Fruit fly (Drosophila melanogaster): ENCODE measurements around the gene ppk31.

ppk31 gene

dm6 chr3R:27129580-27130385, 33.1 kb upstream of the ppk31 start (continued):
- TF ChIP-seq CG30431 (GFP tag; optimal IDR thresholded peaks at IDR 0.05) (no peak), CG14441 (GFP tag; IDR thresholded peaks at IDR 0.05) (peak; percentile 25; the same call in 1 of the 2 replicates), MTF-1 (GFP tag; optimal IDR thresholded peaks at IDR 0.05; ENCODE audit: borderline replicate concordance) (no peak), yki (optimal IDR thresholded peaks at IDR 0.05) (no peak), CG42726 (GFP tag; IDR thresholded peaks at IDR 0.05; ENCODE audit: partially characterized antibody) (no peak), lab (GFP tag; optimal IDR thresholded peaks at IDR 0.05) (peak; percentile 25), p53 (GFP tag; optimal IDR thresholded peaks at IDR 0.05) (no peak), Hmr (GFP tag; optimal IDR thresholded peaks at IDR 0.05) (no peak)

- TF ChIP-seq CG14965 (GFP tag; optimal IDR thresholded peaks at IDR 0.05; ENCODE audit: borderline replicate concordance) (no peak), CG10267 (tag; optimal IDR thresholded peaks at IDR 0.05) (no peak), sug (tag; optimal IDR thresholded peaks at IDR 0.05) (no peak), nerfin-1 (tag; optimal IDR thresholded peaks at IDR 0.05) (no peak), Doc3 (GFP tag; IDR thresholded peaks at IDR 0.05; ENCODE audit: partially characterized antibody) (no peak), CG6254 (GFP tag; optimal IDR thresholded peaks at IDR 0.05) (no peak), ftz-f1 (GFP tag; optimal IDR thresholded peaks at IDR 0.05) (peak; percentile 63), lab (GFP tag; optimal IDR thresholded peaks at IDR 0.05) (peak; percentile 11), vvl (GFP tag; IDR thresholded peaks at IDR 0.05) (0 out of 2 replicates have a peak, but pooled peaks have one; percentile 11), CG10565 (GFP tag; optimal IDR thresholded peaks at IDR 0.05) (no peak), Adf1 (GFP tag; IDR thresholded peaks at IDR 0.05) (peak; percentile 36; the same call in 1 of the 2 replicates), crc (GFP tag; optimal IDR thresholded peaks at IDR 0.05) (no peak), CG12236 (GFP tag; optimal IDR thresholded peaks at IDR 0.05) (no peak), toy (GFP tag; IDR thresholded peaks at IDR 0.05) (no peak), CG10543 (GFP tag; optimal IDR thresholded peaks at IDR 0.05) (peak; percentile 37), fd3F (GFP tag; optimal IDR thresholded peaks at IDR 0.05) (no peak), chinmo (GFP tag; IDR thresholded peaks at IDR 0.05; ENCODE audit: partially characterized antibody) (peak; percentile 60; the same call in 2 of the 4 replicates), CG15514 (GFP tag; optimal IDR thresholded peaks at IDR 0.05) (no peak), CG12769 (tag; optimal IDR thresholded peaks at IDR 0.05) (peak; percentile 65), CG6854 (GFP tag; optimal IDR thresholded peaks at IDR 0.05) (no peak), Hmx (GFP tag; optimal IDR thresholded peaks at IDR 0.05) (no peak), ro (GFP tag; IDR thresholded peaks at IDR 0.05) (no peak), otp (GFP tag; IDR thresholded peaks at IDR 0.05) (0 out of 3 replicates have a peak, but pooled peaks have one; percentile 17), CG7839 (tag; optimal IDR thresholded peaks at IDR 0.05) (no peak), Dbx (GFP tag; IDR thresholded peaks at IDR 0.05) (no peak), CG1602 (GFP tag; optimal IDR thresholded peaks at IDR 0.05) (no peak), Sry-β (GFP tag; optimal IDR thresholded peaks at IDR 0.05) (no peak), tio (GFP tag; optimal IDR thresholded peaks at IDR 0.05) (no peak), cad (GFP tag; optimal IDR thresholded peaks at IDR 0.05) (no peak), psq (GFP tag; optimal IDR thresholded peaks at IDR 0.05) (no peak), CG8281 (tag; optimal IDR thresholded peaks at IDR 0.05) (no peak), CG8290 (GFP tag; optimal IDR thresholded peaks at IDR 0.05) (no peak), CG8290 (tag; optimal IDR thresholded peaks at IDR 0.05) (peak in 1 of 2 experiments; percentile 22), CG4404 (GFP tag; IDR thresholded peaks at IDR 0.05) (no peak), Ada2b (GFP tag; IDR thresholded peaks at IDR 0.05) (no peak), CG16813 (GFP tag; IDR thresholded peaks at IDR 0.05; ENCODE audit: partially characterized antibody) (no peak), CTCF (GFP tag; optimal IDR thresholded peaks at IDR 0.05) (no peak), CG15696 (tag; optimal IDR thresholded peaks at IDR 0.05) (no peak), dati (GFP tag; IDR thresholded peaks at IDR 0.05) (no peak), kah (GFP tag; optimal IDR thresholded peaks at IDR 0.05) (no peak), NFAT (GFP tag; IDR thresholded peaks at IDR 0.05) (peak; percentile 38; the same call in 1 of the 2 replicates)
These were observed 32.3 kb upstream of the ppk31 start for dm6 chr3R:27130551-27131161.
